Fruit fly (Drosophila melanogaster): ENCODE data around the gene fwe.

DNA sequence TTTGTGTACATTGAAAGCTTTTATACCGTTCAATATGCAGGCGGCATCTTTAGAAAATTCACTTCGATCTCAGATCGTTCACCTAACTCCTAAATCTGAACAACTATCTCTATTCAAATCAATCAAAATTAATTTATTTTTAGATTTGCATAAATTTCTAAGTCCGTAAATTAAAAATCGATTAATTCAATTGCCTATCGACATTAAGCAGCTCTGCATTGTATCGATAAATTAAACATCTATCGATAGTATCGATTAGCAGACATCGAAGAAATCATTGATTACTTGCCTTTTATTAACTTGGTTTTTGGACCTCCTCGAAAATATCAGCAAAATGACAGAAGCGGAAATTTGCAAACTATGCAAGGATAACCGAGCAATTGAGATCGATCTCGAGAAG is 504 bp upstream of the fwe start, which contains the start of gene CkIIalpha-i1:
- TF ChIP-seq dsx (GFP tag; optimal IDR thresholded peaks at IDR 0.05; ENCODE audit: poor library complexity, severe bottlenecking) (no peak), Lpt (GFP tag; optimal IDR thresholded peaks at IDR 0.05) (no peak), Met (GFP tag; optimal IDR thresholded peaks at IDR 0.05) (no peak), esn (GFP tag; optimal IDR thresholded peaks at IDR 0.05) (no peak), Hr39 (GFP tag; optimal IDR thresholded peaks at IDR 0.05) (no peak), Sox14 (GFP tag; optimal IDR thresholded peaks at IDR 0.05) (no peak), CG10669 (GFP tag; optimal IDR thresholded peaks at IDR 0.05) (no peak), achi (GFP tag; optimal IDR thresholded peaks at IDR 0.05) (no peak), CG7368 (GFP tag; optimal IDR thresholded peaks at IDR 0.05) (no peak), CG16779 (tag; optimal IDR thresholded peaks at IDR 0.05) (no peak), pdm3 (GFP tag; optimal IDR thresholded peaks at IDR 0.05) (no peak), Gug (GFP tag; IDR thresholded peaks at IDR 0.05) (no peak)

Data from whole organism, prepupa.